Fruit fly (Drosophila melanogaster): ENCODE results near the gene Gr64a.

DNA sequence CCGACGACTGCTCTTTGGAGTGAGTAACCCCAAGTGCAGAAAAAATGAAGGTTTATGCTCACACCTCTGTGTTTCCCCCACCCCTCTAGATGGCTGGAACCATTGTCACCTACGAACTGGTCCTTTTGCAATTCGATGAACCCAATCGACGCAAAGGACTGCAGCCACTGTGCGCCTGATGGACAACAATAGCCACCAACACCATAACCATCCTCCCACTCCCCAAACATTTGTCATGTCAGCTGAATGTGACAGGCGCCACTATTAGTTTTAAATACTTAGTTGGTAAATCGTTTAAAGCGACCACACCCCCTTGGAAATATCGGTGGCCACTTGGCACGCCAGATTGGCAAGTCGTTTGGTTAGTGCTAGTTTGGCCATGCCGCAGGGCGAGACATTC lies 1.7 kb downstream of the Gr64a start, which contains the start of the genes Gr64b and Gr64c:
- TF ChIP-seq pad (GFP tag; optimal IDR thresholded peaks at IDR 0.05) (no peak), CG5204 (GFP tag; optimal IDR thresholded peaks at IDR 0.05) (no peak), Mnt (GFP tag; optimal IDR thresholded peaks at IDR 0.05) (no peak), kay (GFP tag; ENCODE audit: borderline replicate concordance) (no peak), CG33017 (tag; optimal IDR thresholded peaks at IDR 0.05) (no peak), Hr96 (GFP tag; optimal IDR thresholded peaks at IDR 0.05) (no peak), CG14711 (tag; optimal IDR thresholded peaks at IDR 0.05) (no peak), CG7045 (GFP tag; optimal IDR thresholded peaks at IDR 0.05) (no peak), toe (GFP tag; optimal IDR thresholded peaks at IDR 0.05) (no peak), Crg-1 (GFP tag; optimal IDR thresholded peaks at IDR 0.05) (no peak)

All from whole organism, adult.